Fruit fly (Drosophila melanogaster) whole organism, prepupa: ENCODE data around the gene CG2656.

ENCODE experiments used
- CG11902 ChIP-seq: fragments of 200-800 bp; sonication (Bioruptor generic); optimal IDR thresholded peaks from 3 replicates; lab custom pipeline; 2016; ENCODE audit warnings: missing biosample characterization, missing genetic modification characterization
- CG15336 ChIP-seq: fragments of 200-800 bp; sonication (Bioruptor generic); IDR thresholded peaks from 2 replicates; pipeline ENCODE4 v1.3.6; 2022; ENCODE audit warnings: missing biosample characterization, missing genetic modification characterization
- CG1621 ChIP-seq: fragments of 200-800 bp; sonication (Bioruptor generic); optimal IDR thresholded peaks from 3 replicates; lab custom pipeline; 2018; ENCODE audit warnings: missing biosample characterization, mild to moderate bottlenecking, missing genetic modification characterization
- CG3032 ChIP-seq: fragments of 200-800 bp; optimal IDR thresholded peaks from 2 replicates; lab custom pipeline; 2019; ENCODE audit warnings: missing biosample characterization, mild to moderate bottlenecking, missing genetic modification characterization, moderate library complexity
- CG31627 ChIP-seq: fragments of 200-800 bp; sonication (Bioruptor generic); optimal IDR thresholded peaks from 3 replicates; lab custom pipeline; 2016; ENCODE audit warnings: missing biosample characterization, missing genetic modification characterization
- CG32006 ChIP-seq: fragments of 200-800 bp; sonication (Bioruptor generic); optimal IDR thresholded peaks from 3 replicates; lab custom pipeline; 2017; ENCODE audit warnings: missing biosample characterization, mild to moderate bottlenecking, missing genetic modification characterization
- CG34406 ChIP-seq: fragments of 200-800 bp; sonication (Bioruptor generic); optimal IDR thresholded peaks from 3 replicates; lab custom pipeline; 2016; ENCODE audit warnings: missing biosample characterization, missing genetic modification characterization
- CG6163 ChIP-seq: fragments of 200-800 bp; sonication (Bioruptor generic); IDR thresholded peaks from 3 replicates; pipeline ENCODE4 v1.3.6; 2022; ENCODE audit warnings: missing biosample characterization, missing genetic modification characterization
- CG6276 ChIP-seq: fragments of 200-800 bp; sonication (Bioruptor generic); optimal IDR thresholded peaks from 2 replicates; lab custom pipeline; 2017; ENCODE audit warnings: missing biosample characterization, mild to moderate bottlenecking, missing genetic modification characterization
- CG6792 ChIP-seq: fragments of 200-800 bp; sonication (Bioruptor generic); optimal IDR thresholded peaks from 3 replicates; lab custom pipeline; 2016; ENCODE audit warnings: missing biosample characterization, missing genetic modification characterization
- CG7368 ChIP-seq: fragments of 200-800 bp; sonication (Bioruptor generic); optimal IDR thresholded peaks from 3 replicates; lab custom pipeline; 2016; ENCODE audit warnings: missing biosample characterization, missing genetic modification characterization
- CG8119 ChIP-seq: fragments of 200-800 bp; sonication (Bioruptor generic); IDR thresholded peaks from 3 replicates; pipeline ENCODE4 v1.3.6; 2022; ENCODE audit warnings: missing biosample characterization, missing genetic modification characterization
- CG9139 ChIP-seq: fragments of 200-800 bp; sonication (Bioruptor generic); optimal IDR thresholded peaks from 3 replicates; lab custom pipeline; 2017; ENCODE audit warnings: missing biosample characterization, mild to moderate bottlenecking, missing genetic modification characterization
- Eip75B ChIP-seq: fragments of 200-800 bp; sonication (Bioruptor generic); optimal IDR thresholded peaks from 3 replicates; lab custom pipeline; 2016; ENCODE audit warnings: missing biosample characterization, missing genetic modification characterization
- Ets96B ChIP-seq: fragments of 200-800 bp; optimal IDR thresholded peaks from 2 replicates; lab custom pipeline; 2019; ENCODE audit warnings: missing biosample characterization, mild to moderate bottlenecking, missing genetic modification characterization, moderate library complexity
- Hr38 ChIP-seq: sonication (Bioruptor generic); optimal IDR thresholded peaks from 2 replicates; lab custom pipeline; 2016; ENCODE audit warnings: missing biosample characterization, missing genetic modification characterization
- Hr4 ChIP-seq: fragments of 200-800 bp; sonication (Bioruptor generic); optimal IDR thresholded peaks from 3 replicates; lab custom pipeline; 2016; ENCODE audit warnings: missing biosample characterization, missing genetic modification characterization
- Lpt ChIP-seq: fragments of 200-800 bp; sonication (Bioruptor generic); optimal IDR thresholded peaks from 3 replicates; lab custom pipeline; 2016; ENCODE audit warnings: missing biosample characterization, missing genetic modification characterization
- Met ChIP-seq: fragments of 200-800 bp; sonication (Bioruptor generic); optimal IDR thresholded peaks from 3 replicates; lab custom pipeline; 2016; ENCODE audit warnings: missing biosample characterization, missing genetic modification characterization
- Sox102F ChIP-seq: fragments of 200-800 bp; sonication (Bioruptor generic); optimal IDR thresholded peaks from 2 replicates; lab custom pipeline; 2016; ENCODE audit warnings: missing biosample characterization, mild to moderate bottlenecking, missing genetic modification characterization
- Sox15 ChIP-seq: fragments of 200-800 bp; sonication (Bioruptor generic); optimal IDR thresholded peaks from 3 replicates; lab custom pipeline; 2016; ENCODE audit warnings: missing biosample characterization, missing genetic modification characterization
- achi ChIP-seq: fragments of 200-800 bp; sonication (Bioruptor generic); optimal IDR thresholded peaks from 3 replicates; lab custom pipeline; 2016; ENCODE audit warnings: missing biosample characterization, missing genetic modification characterization
- cyc ChIP-seq: fragments of 200-800 bp; sonication (Bioruptor generic); optimal IDR thresholded peaks from 3 replicates; lab custom pipeline; 2016; ENCODE audit warnings: missing biosample characterization, missing genetic modification characterization
- dsx ChIP-seq: fragments of 200-800 bp; optimal IDR thresholded peaks from 3 replicates; lab custom pipeline; 2019; ENCODE audit warnings: missing biosample characterization, mild to moderate bottlenecking, missing genetic modification characterization, moderate library complexity; ENCODE audit not compliant: poor library complexity, severe bottlenecking
- eg ChIP-seq: fragments of 200-800 bp; sonication (Bioruptor generic); IDR thresholded peaks from 3 replicates; pipeline ENCODE4 v1.3.6; 2022; ENCODE audit warnings: missing biosample characterization, missing genetic modification characterization
- esn ChIP-seq: fragments of 200-800 bp; sonication (Bioruptor generic); optimal IDR thresholded peaks from 2 replicates; lab custom pipeline; 2016; ENCODE audit warnings: missing biosample characterization, mild to moderate bottlenecking, missing genetic modification characterization, moderate library complexity
- fkh ChIP-seq: fragments of 200-800 bp; sonication (Bioruptor generic); optimal IDR thresholded peaks from 3 replicates; lab custom pipeline; 2017; ENCODE audit warnings: missing biosample characterization, mild to moderate bottlenecking, missing genetic modification characterization, moderate library complexity
- pdm3 ChIP-seq: fragments of 200-800 bp; sonication (Bioruptor generic); optimal IDR thresholded peaks from 3 replicates; lab custom pipeline; 2016; ENCODE audit warnings: missing biosample characterization, missing genetic modification characterization
- svp ChIP-seq: fragments of 200-800 bp; sonication (Bioruptor generic); peaks from one replicate; lab custom pipeline; 2016; ENCODE audit warnings: missing biosample characterization, missing genetic modification characterization
- topi ChIP-seq: fragments of 200-800 bp; sonication (Bioruptor generic); optimal IDR thresholded peaks from 3 replicates; lab custom pipeline; 2016; ENCODE audit warnings: missing biosample characterization, missing genetic modification characterization
- vri ChIP-seq: fragments of 200-800 bp; sonication (Bioruptor generic); optimal IDR thresholded peaks from 3 replicates; lab custom pipeline; 2016; ENCODE audit warnings: missing biosample characterization, mild to moderate bottlenecking, missing genetic modification characterization

Gene CG2656

DNA sequence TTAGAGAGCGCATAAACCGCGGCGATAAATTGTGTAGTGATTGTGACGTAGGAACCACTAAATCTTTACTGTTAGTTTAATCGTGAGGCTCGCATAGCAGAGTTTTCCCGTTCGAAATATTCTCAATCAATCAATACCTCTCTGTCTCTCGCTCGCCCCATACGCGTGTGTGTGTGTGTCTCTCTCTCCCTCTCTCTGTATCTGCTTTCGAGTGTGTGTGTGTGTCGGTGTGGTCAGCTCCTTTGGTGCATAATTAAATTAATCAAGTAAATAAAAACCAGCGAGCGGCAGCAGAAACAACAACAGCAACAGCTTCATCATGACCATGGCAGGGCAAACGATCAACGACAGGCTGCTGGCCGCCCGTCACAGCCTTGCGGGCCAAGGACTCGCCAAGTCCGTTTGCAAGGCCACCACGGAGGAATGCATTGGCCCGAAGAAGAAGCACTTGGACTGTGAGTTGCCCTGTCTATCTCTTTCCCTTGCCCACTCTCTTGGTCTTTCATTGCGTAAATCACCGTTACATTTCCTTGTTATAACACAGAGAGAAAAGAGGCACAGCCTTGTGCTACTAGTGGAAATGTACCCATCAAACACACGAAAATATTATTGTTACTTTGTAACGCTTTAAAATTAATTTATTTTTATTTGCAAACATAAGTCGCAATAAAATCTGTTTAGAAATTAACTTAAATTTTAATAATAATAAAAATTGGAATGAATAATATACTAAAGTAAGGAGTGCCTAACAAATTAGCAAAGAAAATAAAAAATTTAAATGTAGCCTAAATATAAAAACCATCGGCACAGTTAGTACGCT lies 42.8 kb downstream of the CG2656 start (continued):
- TF ChIP-seq Ets96B (tag; lab: Kevin White, UChicago) (peak; percentile 16), Hr38 (no peak), CG15336 (peak; percentile 57; the same call in 1 of the 2 replicates), CG7368 (GFP tag; lab: Kevin White, UChicago) (peak; percentile 40), CG3032 (peak; percentile 25), Hr4 (GFP tag; lab: Kevin White, UChicago) (peak; percentile 60), achi (no peak), dsx (GFP tag; lab: Kevin White, UChicago) (no peak), CG1621 (tag; lab: Kevin White, UChicago) (no peak), Eip75B (GFP tag; lab: Kevin White, UChicago) (peak; percentile 48), cyc (GFP tag; lab: Kevin White, UChicago) (peak; percentile 10), eg (GFP tag; lab: Robert Waterston, UW) (no peak), Sox102F (GFP tag; lab: Kevin White, UChicago) (peak; percentile 17), CG6163 (no peak), CG6792 (peak; percentile 27), CG32006 (no peak)

dm6 chr3R:7187989-7188388 lies 43.5 kb downstream of the CG2656 start:
- peak; percentile 88 for TF ChIP-seq vri (GFP tag; lab: Kevin White, UChicago)
- TF ChIP-seq Lpt, result no peak

DNA sequence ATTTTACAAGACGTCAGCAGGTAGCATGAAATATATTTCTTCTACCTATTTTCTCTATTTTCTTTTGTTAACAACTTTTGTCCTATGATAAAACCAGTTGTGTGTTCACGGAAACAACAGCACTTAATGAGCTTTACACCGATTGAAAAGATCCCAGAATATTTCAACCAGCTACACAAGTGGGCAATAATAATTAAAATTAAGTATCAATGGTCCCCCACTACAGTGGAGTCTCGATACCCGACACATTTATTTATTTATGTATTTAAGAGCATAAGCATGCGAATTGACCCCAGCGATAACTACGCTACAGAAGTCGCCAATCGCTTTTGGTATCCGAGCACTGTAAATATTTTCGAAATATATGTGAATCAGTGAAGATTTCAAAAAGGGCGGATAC lies 44.2 kb downstream of the CG2656 start:
- TF ChIP-seq topi (GFP tag; lab: Kevin White, UChicago) (peak; percentile 6), fkh (GFP tag; lab: Kevin White, UChicago) (no peak), svp (peak; percentile 67)

DNA sequence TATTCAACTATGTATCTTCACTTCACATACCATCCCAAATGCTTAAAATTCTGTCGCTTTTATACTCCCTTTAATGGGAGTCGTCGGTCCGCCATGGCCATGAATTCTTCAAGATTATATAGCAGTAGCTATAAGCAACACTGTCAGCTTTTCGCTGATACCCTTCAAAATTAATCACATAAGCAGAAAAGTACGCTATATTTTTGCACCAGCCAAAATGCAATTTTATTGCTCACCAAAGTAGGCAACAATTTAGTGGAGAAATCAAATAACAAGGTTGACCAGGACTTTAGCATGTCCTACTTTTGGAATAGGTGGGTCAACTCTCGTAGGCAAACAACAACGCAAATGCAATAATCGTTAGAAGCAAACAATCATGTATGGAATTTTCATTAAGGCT lies 55.3 kb downstream of the CG2656 start:
- no peak for TF ChIP-seq CG6276
- TF ChIP-seq Sox15 (GFP tag; lab: Kevin White, UChicago), result no peak
- no peak for TF ChIP-seq Met (GFP tag; lab: Kevin White, UChicago)
- TF ChIP-seq CG6163, result no peak
- no peak for TF ChIP-seq Ets96B (tag; lab: Kevin White, UChicago)
- no peak for TF ChIP-seq CG8119 (GFP tag; lab: Robert Waterston, UW)
- TF ChIP-seq CG1621 (tag; lab: Kevin White, UChicago), result no peak
- no peak for TF ChIP-seq pdm3 (GFP tag; lab: Kevin White, UChicago)

dm6 chr3R:7200670-7201069 lies 56.1 kb downstream of the CG2656 start, which contains the start of gene CG14609:
Gene CG14609, plus strand, starts transcription at chr3R:7200970.
- TF ChIP-seq CG31627 (GFP tag; lab: Kevin White, UChicago) (no peak), Sox15 (GFP tag; lab: Kevin White, UChicago) (no peak), dsx (GFP tag; lab: Kevin White, UChicago) (no peak), esn (GFP tag; lab: Kevin White, UChicago) (no peak), Ets96B (tag; lab: Kevin White, UChicago) (no peak), CG34406 (GFP tag; lab: Kevin White, UChicago) (no peak), vri (GFP tag; lab: Kevin White, UChicago) (no peak), CG11902 (GFP tag; lab: Kevin White, UChicago) (no peak), CG9139 (GFP tag; lab: Kevin White, UChicago) (no peak)
- TF ChIP-seq, all 60 proteins: peak for 0
